Fruit fly (Drosophila melanogaster) whole organism, wandering third instar larva: ENCODE results near the gene CG10874.
A peak's percentile ranks its signal among the peaks of the same experiment; 100 is the strongest.

Experiments
- Abd-B ChIP-seq: fragments of >200 bp; optimal IDR thresholded peaks from 2 replicates; lab custom pipeline; 2017; ENCODE audit warnings: missing biosample characterization, missing genetic modification characterization
- Hnf4 ChIP-seq: fragments of 200-800 bp; sonication (Bioruptor generic); optimal IDR thresholded peaks from 2 replicates; lab custom pipeline; 2016; ENCODE audit warnings: missing biosample characterization, mild to moderate bottlenecking, missing genetic modification characterization
- Jra ChIP-seq: sonication (Bioruptor generic); optimal IDR thresholded peaks from 2 replicates; lab custom pipeline; 2016; ENCODE audit warnings: missing biosample characterization, missing genetic modification characterization
- Mio ChIP-seq: sonication (Bioruptor generic); optimal IDR thresholded peaks from 2 replicates; lab custom pipeline; 2016; ENCODE audit warnings: missing biosample characterization, missing genetic modification characterization
- OdsH ChIP-seq: fragments of 200-800 bp; sonication (Bioruptor generic); optimal IDR thresholded peaks from 2 replicates; lab custom pipeline; 2016; ENCODE audit warnings: missing biosample characterization, mild to moderate bottlenecking, missing genetic modification characterization
- brk ChIP-seq: fragments of 200-800 bp; sonication (Bioruptor generic); optimal IDR thresholded peaks from 2 replicates; lab custom pipeline; 2016; ENCODE audit warnings: missing biosample characterization, mild to moderate bottlenecking, missing genetic modification characterization
- dl ChIP-seq, 2 experiments: fragments of 175-275, 200-275 bp in 1 of 2; fragments of 200-275 bp in 1 of 2; sonication (Bioruptor generic); optimal IDR thresholded peaks; lab custom pipeline; 2018; ENCODE audit warnings: mild to moderate bottlenecking in 2 of 2, missing biosample characterization in 2 of 2, missing genetic modification characterization in 2 of 2, moderate library complexity in 2 of 2; ENCODE audit not compliant: partially characterized antibody in 2 of 2, insufficient read depth in 1 of 2
- pan ChIP-seq: fragments of >200 bp; optimal IDR thresholded peaks from 2 replicates; lab custom pipeline; 2017
- psq ChIP-seq: fragments of 200-800 bp; sonication (Bioruptor generic); optimal IDR thresholded peaks from 3 replicates; lab custom pipeline; 2017; ENCODE audit warnings: missing biosample characterization, mild to moderate bottlenecking, missing genetic modification characterization, moderate library complexity
- rgr ChIP-seq: fragments of 200-800 bp; sonication (Bioruptor generic); optimal IDR thresholded peaks from 3 replicates; lab custom pipeline; 2016; ENCODE audit warnings: missing biosample characterization, mild to moderate bottlenecking, missing genetic modification characterization
- usp ChIP-seq: fragments of >200 bp; optimal IDR thresholded peaks from 2 replicates; lab custom pipeline; 2017; ENCODE audit warnings: missing biosample characterization, missing genetic modification characterization

DNA sequence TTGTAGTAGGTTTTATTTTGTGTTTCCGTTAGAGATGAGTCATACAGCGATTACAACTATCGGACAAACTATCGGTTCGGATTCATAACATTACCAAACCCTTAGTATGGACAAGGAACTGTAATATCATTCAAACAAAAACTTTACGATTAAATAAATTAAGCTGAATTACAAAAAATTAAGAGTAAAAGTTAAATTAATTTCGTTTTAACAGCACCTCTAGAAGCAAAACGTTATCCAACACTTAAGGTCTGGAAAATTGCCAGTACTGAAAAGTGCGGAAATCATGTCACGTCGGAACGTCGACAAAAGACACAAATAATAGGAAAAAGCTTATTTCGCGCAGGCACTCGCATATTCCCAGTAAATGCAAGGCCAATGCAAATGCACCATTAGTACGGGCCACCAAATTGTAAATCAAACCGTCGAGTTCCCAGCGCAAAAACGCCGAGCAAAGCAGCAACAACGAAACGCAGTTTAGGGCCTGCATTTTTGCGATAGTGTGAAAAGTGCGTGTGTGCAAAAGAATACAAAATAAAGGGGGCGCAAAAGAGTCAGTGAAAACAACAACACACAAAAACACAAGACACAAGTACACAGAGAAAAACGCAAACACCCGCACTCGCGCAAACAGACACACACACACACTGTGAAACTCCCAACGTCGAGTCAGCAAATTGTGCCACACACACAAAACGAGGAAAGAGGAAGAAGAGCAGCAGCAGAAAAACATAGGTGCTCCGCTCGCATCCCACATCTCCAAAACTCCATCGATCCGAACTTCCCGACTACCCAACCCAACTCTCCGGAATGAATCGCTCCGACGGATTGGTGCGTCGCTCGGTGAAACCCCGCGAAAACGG is 34.3 kb upstream of the CG10874 start, which contains the start of the genes CG15387 and sau:
- TF ChIP-seq brk (peak; percentile 87), Jra (GFP tag; lab: Kevin White, UChicago) (peak; percentile 93), usp (GFP tag; lab: Kevin White, UChicago) (no peak), psq (GFP tag; lab: Kevin White, UChicago) (peak; percentile 90), rgr (GFP tag; lab: Kevin White, UChicago) (peak; percentile 94), dl (GFP tag; optimal IDR thresholded peaks at IDR 0.05; lab: Kevin White, UChicago; ENCODE audit: insufficient read depth in 1 of 2, partially characterized antibody in 2 of 2) (no peak), OdsH (peak; percentile 89), pan (lab: Kevin White, UChicago) (no peak), Hnf4 (peak; percentile 96), Abd-B (GFP tag; lab: Kevin White, UChicago) (no peak), Mio (GFP tag; lab: Kevin White, UChicago) (peak; percentile 62)
